Worm (Caenorhabditis elegans): Measurements from ENCODE around the gene clec-162.

DNA sequence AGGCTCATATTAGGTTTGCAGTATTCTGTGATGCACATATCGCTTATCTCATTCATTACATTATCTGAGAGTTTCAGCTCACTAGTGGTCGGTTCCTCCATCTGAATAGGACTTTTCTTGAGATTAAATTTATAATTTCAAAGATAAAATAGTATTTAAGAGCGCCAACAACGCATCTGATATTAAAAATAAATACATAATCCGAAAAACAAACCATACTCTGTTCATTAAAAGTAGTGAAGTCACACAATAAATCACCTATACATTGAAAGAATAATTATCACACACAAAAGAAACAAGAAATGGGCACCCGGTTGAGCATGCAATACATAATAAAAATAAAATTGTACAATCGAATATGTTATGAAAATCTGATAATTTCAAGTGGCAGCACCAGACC lies 32.4 kb upstream of the clec-162 start, which contains the start of gene vps-53:
- TF ChIP-seq fkh-6 (tag; optimal IDR thresholded peaks at IDR 0.05), result no peak
- no peak for TF ChIP-seq hlh-13 (GFP tag; optimal IDR thresholded peaks at IDR 0.05)
- no peak for TF ChIP-seq ceh-48 (tag; optimal IDR thresholded peaks at IDR 0.05)
- TF ChIP-seq ahr-1 (tag; optimal IDR thresholded peaks at IDR 0.05), result no peak
- TF ChIP-seq nhr-11 (tag; optimal IDR thresholded peaks at IDR 0.05), result no peak
- no peak for TF ChIP-seq fkh-10 (GFP tag; optimal IDR thresholded peaks at IDR 0.05)

Data from whole organism, late embryonic.